Worm (Caenorhabditis elegans) whole organism, L1 larva: ENCODE measurements around the gene C28C12.12.

Experiments used
- C04F5.9 ChIP-seq: sonication (generic microtip); optimal IDR thresholded peaks from 2 replicates; lab custom pipeline; 2016; ENCODE audit warnings: missing genetic modification characterization, missing compliant biosample characterization
- C34B4.2 ChIP-seq: sonication (generic microtip); optimal IDR thresholded peaks from 2 replicates; lab custom pipeline; 2017; ENCODE audit warnings: mild to moderate bottlenecking, missing genetic modification characterization, missing compliant biosample characterization
- F16B12.6 ChIP-seq: fragments of 150-350 bp; optimal IDR thresholded peaks from 2 replicates; lab custom pipeline; 2014; ENCODE audit warnings: missing biosample characterization, missing genetic modification characterization
- aly-2 ChIP-seq: fragments of 150-350 bp; optimal IDR thresholded peaks from 2 replicates; lab custom pipeline; 2014; ENCODE audit warnings: missing biosample characterization, missing genetic modification characterization
- blmp-1 ChIP-seq: fragments of 150-350 bp; optimal IDR thresholded peaks from 2 replicates; lab custom pipeline; 2014; ENCODE audit warnings: missing biosample characterization, missing genetic modification characterization
- ceh-63 ChIP-seq: fragments of 200-800 bp; sonication (Bioruptor generic); optimal IDR thresholded peaks from 2 replicates; lab custom pipeline; 2018; ENCODE audit warnings: mild to moderate bottlenecking, missing genetic modification characterization, missing compliant biosample characterization
- ceh-8 ChIP-seq: fragments of 200-800 bp; sonication (Bioruptor generic); optimal IDR thresholded peaks from 2 replicates; lab custom pipeline; 2018; ENCODE audit warnings: mild to moderate bottlenecking, missing genetic modification characterization, moderate library complexity, missing compliant biosample characterization
- dsc-1 ChIP-seq: sonication (generic microtip); optimal IDR thresholded peaks from 2 replicates; lab custom pipeline; 2016; ENCODE audit warnings: mild to moderate bottlenecking, missing genetic modification characterization, missing compliant biosample characterization
- efl-1 ChIP-seq, 4 experiments: fragments of 150-350 bp; optimal IDR thresholded peaks in 3 of 4; peaks in 1 of 4; 1 replicate in 1 of 4; 2 replicates in 3 of 4; lab custom pipeline; 2014; ENCODE audit warnings: missing biosample characterization in 2 of 4, missing genetic modification characterization in 2 of 4, missing genetic modification reagents in 2 of 4
- efl-3 ChIP-seq: fragments of 200-800 bp; sonication (Bioruptor generic); optimal IDR thresholded peaks from 2 replicates; lab custom pipeline; 2018; ENCODE audit warnings: mild to moderate bottlenecking, missing genetic modification characterization, missing compliant biosample characterization
- egl-27 ChIP-seq, 2 experiments: fragments of 150-350 bp in 1 of 2; sonication (generic microtip); optimal IDR thresholded peaks; 3 replicates each; lab custom pipeline; 2017 to 2018; ENCODE audit warnings: missing biosample characterization in 2 of 2, missing genetic modification characterization in 2 of 2, missing genetic modification reagents in 2 of 2
- elt-2 ChIP-seq: sonication (generic microtip); optimal IDR thresholded peaks from 2 replicates; lab custom pipeline; 2016; ENCODE audit warnings: missing genetic modification characterization, mild to moderate bottlenecking, inconsistent platforms, missing compliant biosample characterization, missing genetic modification reagents
- elt-3 ChIP-seq, 6 experiments: fragments of 150-350 bp in 1 of 6; sonication (generic microtip); optimal IDR thresholded peaks; 2 replicates each; lab custom pipeline; 2017 to 2018; ENCODE audit warnings: missing biosample characterization in 6 of 6, missing genetic modification characterization in 6 of 6, inconsistent platforms in 1 of 6
- fkh-10 ChIP-seq: sonication (generic microtip); optimal IDR thresholded peaks from 2 replicates; lab custom pipeline; 2017; ENCODE audit warnings: missing biosample characterization, missing genetic modification reagents, missing genetic modification characterization
- fkh-4 ChIP-seq: sonication (generic microtip); optimal IDR thresholded peaks from 2 replicates; lab custom pipeline; 2016; ENCODE audit warnings: missing compliant biosample characterization, missing genetic modification characterization, borderline replicate concordance
- fos-1 ChIP-seq: fragments of 150-350 bp; optimal IDR thresholded peaks from 2 replicates; lab custom pipeline; 2014; ENCODE audit warnings: missing biosample characterization, missing genetic modification characterization
- grh-1 ChIP-seq: fragments of 200-800 bp; sonication (Bioruptor generic); IDR thresholded peaks from 2 replicates; pipeline ENCODE4 v1.3.6; 2022; ENCODE audit warnings: missing genetic modification reagents, missing genetic modification characterization, missing compliant biosample characterization
- hlh-4 ChIP-seq: sonication (generic microtip); optimal IDR thresholded peaks from 2 replicates; lab custom pipeline; 2016; ENCODE audit warnings: mild to moderate bottlenecking, missing genetic modification characterization, missing compliant biosample characterization
- hpl-2 ChIP-seq: fragments of 150-350 bp; optimal IDR thresholded peaks from 2 replicates; lab custom pipeline; 2014; ENCODE audit warnings: missing biosample characterization, missing genetic modification reagents, missing genetic modification characterization
- irx-1 ChIP-seq: sonication (generic microtip); optimal IDR thresholded peaks from 2 replicates; lab custom pipeline; 2016; ENCODE audit warnings: missing genetic modification characterization, missing compliant biosample characterization
- jun-1 ChIP-seq: fragments of 150-350 bp; optimal IDR thresholded peaks from 2 replicates; lab custom pipeline; 2014; ENCODE audit warnings: missing biosample characterization, missing genetic modification reagents, missing genetic modification characterization
- lin-14 ChIP-seq: fragments of 200-800 bp; sonication (Bioruptor generic); optimal IDR thresholded peaks from 2 replicates; lab custom pipeline; 2018; ENCODE audit warnings: mild to moderate bottlenecking, missing genetic modification characterization, moderate library complexity, missing compliant biosample characterization
- lin-35 ChIP-seq, 2 experiments: fragments of 150-350 bp; optimal IDR thresholded peaks; 2 replicates each; lab custom pipeline; 2014; ENCODE audit warnings: missing biosample characterization in 2 of 2, missing genetic modification characterization in 2 of 2, missing genetic modification reagents in 2 of 2
- mdl-1 ChIP-seq, 2 experiments: fragments of 150-350 bp; optimal IDR thresholded peaks; 2 replicates each; lab custom pipeline; 2014 to 2017; ENCODE audit warnings: missing biosample characterization in 2 of 2, missing genetic modification characterization in 2 of 2, inconsistent platforms in 1 of 2
- nhr-12 ChIP-seq: sonication (generic microtip); optimal IDR thresholded peaks from 2 replicates; lab custom pipeline; 2017; ENCODE audit warnings: missing biosample characterization, missing genetic modification characterization
- nhr-20 ChIP-seq: sonication (generic microtip); optimal IDR thresholded peaks from 2 replicates; lab custom pipeline; 2016; ENCODE audit warnings: mild to moderate bottlenecking, missing genetic modification characterization, missing compliant biosample characterization
- nhr-47 ChIP-seq: sonication (generic microtip); optimal IDR thresholded peaks from 2 replicates; lab custom pipeline; 2016; ENCODE audit warnings: mild to moderate bottlenecking, missing genetic modification characterization, moderate library complexity, missing compliant biosample characterization
- nhr-84 ChIP-seq: sonication (generic microtip); optimal IDR thresholded peaks from 2 replicates; lab custom pipeline; 2017; ENCODE audit warnings: missing biosample characterization, missing genetic modification characterization
- nhr-90 ChIP-seq: sonication (generic microtip); optimal IDR thresholded peaks from 2 replicates; lab custom pipeline; 2016; ENCODE audit warnings: mild to moderate bottlenecking, missing genetic modification characterization, missing compliant biosample characterization; ENCODE audit not compliant: poor library complexity
- pax-3 ChIP-seq: fragments of 200-800 bp; sonication (Bioruptor generic); optimal IDR thresholded peaks from 2 replicates; lab custom pipeline; 2018; ENCODE audit warnings: mild to moderate bottlenecking, missing genetic modification characterization, moderate library complexity, missing compliant biosample characterization
- rnt-1 ChIP-seq: sonication (generic microtip); optimal IDR thresholded peaks from 2 replicates; lab custom pipeline; 2016; ENCODE audit warnings: mild to moderate bottlenecking, missing genetic modification characterization, moderate library complexity, missing compliant biosample characterization
- skn-1 ChIP-seq: fragments of 150-350 bp; optimal IDR thresholded peaks from 2 replicates; lab custom pipeline; 2014; ENCODE audit warnings: missing biosample characterization, missing genetic modification characterization
- sptf-1 ChIP-seq: fragments of 150-350 bp; optimal IDR thresholded peaks from 2 replicates; lab custom pipeline; 2014; ENCODE audit warnings: missing biosample characterization, missing genetic modification characterization
- sup-37 ChIP-seq: fragments of 200-800 bp; sonication (Bioruptor generic); optimal IDR thresholded peaks from 2 replicates; lab custom pipeline; 2018; ENCODE audit warnings: mild to moderate bottlenecking, missing genetic modification characterization, missing compliant biosample characterization
- swsn-7 ChIP-seq: sonication (generic microtip); optimal IDR thresholded peaks from 2 replicates; lab custom pipeline; 2016; ENCODE audit warnings: missing genetic modification characterization, missing compliant biosample characterization
- tbx-2 ChIP-seq: sonication (generic microtip); optimal IDR thresholded peaks from 2 replicates; lab custom pipeline; 2016; ENCODE audit warnings: missing genetic modification characterization, missing compliant biosample characterization
- unc-130 ChIP-seq: fragments of 150-350 bp; optimal IDR thresholded peaks from 2 replicates; lab custom pipeline; 2017; ENCODE audit warnings: missing biosample characterization, missing genetic modification characterization, inconsistent platforms
- unc-30 ChIP-seq: sonication (generic microtip); optimal IDR thresholded peaks from 2 replicates; lab custom pipeline; 2017; ENCODE audit warnings: missing biosample characterization, missing genetic modification characterization
- xbp-1 ChIP-seq: sonication (generic microtip); optimal IDR thresholded peaks from 2 replicates; lab custom pipeline; 2016; ENCODE audit warnings: missing genetic modification characterization, missing compliant biosample characterization
- ztf-4 ChIP-seq: fragments of 150-350 bp; optimal IDR thresholded peaks from 2 replicates; lab custom pipeline; 2014; ENCODE audit warnings: missing biosample characterization, missing genetic modification characterization

The C28C12.12 gene

ce11 chrIV:8511056-8511455, 14.9 kb upstream of the C28C12.12 start, which contains the start of gene mes-6 (continued):
- TF ChIP-seq pax-3 (no peak), grh-1 (GFP tag; lab: Robert Waterston, UW) (no peak), F16B12.6 (tag; lab: Kevin White, UChicago) (no peak), skn-1 (tag; lab: Kevin White, UChicago) (peak; percentile 33), tbx-2 (tag; lab: Kevin White, UChicago) (peak; percentile 27), dsc-1 (tag; lab: Kevin White, UChicago) (peak; percentile 16), hlh-4 (no peak), fkh-4 (tag; lab: Kevin White, UChicago) (no peak), xbp-1 (tag; lab: Kevin White, UChicago) (peak; percentile 43), sptf-1 (tag; lab: Kevin White, UChicago) (no peak), swsn-7 (tag; lab: Kevin White, UChicago) (no peak), irx-1 (peak; percentile 11), nhr-12 (tag; lab: Kevin White, UChicago) (no peak), nhr-47 (tag; lab: Kevin White, UChicago) (peak; percentile 45), ceh-8 (GFP tag; lab: Kevin White, UChicago) (no peak), ceh-63 (no peak), nhr-20 (tag; lab: Kevin White, UChicago) (peak; percentile 29), efl-1 (optimal IDR thresholded peaks at IDR 0.05; lab: Kevin White, UChicago) (peak; percentile 89), efl-1 (GFP tag; optimal IDR thresholded peaks at IDR 0.05 in 1 of 2; lab: Kevin White, UChicago) (peak; percentile 88 to 98), blmp-1 (tag; lab: Kevin White, UChicago) (peak; percentile 31), sup-37 (no peak), egl-27 (tag; optimal IDR thresholded peaks at IDR 0.05; lab: Kevin White, UChicago) (no peak), mdl-1 (tag; optimal IDR thresholded peaks at IDR 0.05; lab: Kevin White, UChicago) (peak in 1 of 2 experiments; percentile 19)

- TF ChIP-seq ztf-4 (tag; lab: Kevin White, UChicago) (no peak), lin-35 (GFP tag; optimal IDR thresholded peaks at IDR 0.05; lab: Kevin White, UChicago) (peak in 1 of 2 experiments; percentile 1), nhr-84 (tag; lab: Kevin White, UChicago) (no peak), hlh-4 (no peak), rnt-1 (tag; lab: Kevin White, UChicago) (peak; percentile 14), C34B4.2 (tag; lab: Kevin White, UChicago) (no peak), nhr-90 (peak; percentile 20), fkh-10 (GFP tag; lab: Kevin White, UChicago) (no peak), unc-30 (no peak), elt-2 (tag; lab: Kevin White, UChicago) (no peak), hpl-2 (GFP tag; lab: Kevin White, UChicago) (no peak), C04F5.9 (tag; lab: Kevin White, UChicago) (no peak), lin-14 (peak; percentile 27), nhr-12 (tag; lab: Kevin White, UChicago) (no peak), grh-1 (GFP tag; lab: Robert Waterston, UW) (no peak), efl-1 (optimal IDR thresholded peaks at IDR 0.05; lab: Kevin White, UChicago) (peak; percentile 6 to 51), efl-1 (GFP tag; optimal IDR thresholded peaks at IDR 0.05 in 1 of 2; lab: Kevin White, UChicago) (no peak), aly-2 (tag; lab: Kevin White, UChicago) (no peak), sup-37 (no peak), jun-1 (tag; lab: Kevin White, UChicago) (peak; percentile 32), elt-3 (tag; optimal IDR thresholded peaks at IDR 0.05; lab: Kevin White, UChicago) (peak in 1 of 6 experiments; percentile 2), efl-3 (GFP tag; lab: Kevin White, UChicago) (no peak), unc-130 (tag; lab: Kevin White, UChicago) (no peak), fos-1 (tag; lab: Kevin White, UChicago) (peak; percentile 84)
- TF ChIP-seq, all 84 proteins: peak for 8
Measured at ce11 chrIV:8510534-8510933, 14.4 kb upstream of the C28C12.12 start, which contains the start of gene tag-77. tag-77 (minus strand) TSS chrIV:8510548.
